Worm (Caenorhabditis elegans) whole organism, L4 larva: ENCODE measurements around the gene srt-6.

Source experiments
- F10B5.3 ChIP-seq: sonication (generic microtip); optimal IDR thresholded peaks from 2 replicates; lab custom pipeline; 2016; ENCODE audit warnings: mild to moderate bottlenecking, missing genetic modification characterization, missing compliant biosample characterization
- F37D6.2 ChIP-seq: sonication (generic microtip); optimal IDR thresholded peaks from 2 replicates; lab custom pipeline; 2016; ENCODE audit warnings: mild to moderate bottlenecking, missing genetic modification characterization, missing compliant biosample characterization
- F44E2.7 ChIP-seq: fragments of 200-800 bp; sonication (Bioruptor generic); IDR thresholded peaks from 2 replicates; pipeline ENCODE4 v2.1.2; 2022; ENCODE audit warnings: missing genetic modification characterization, missing compliant biosample characterization
- Y48G9A.11 ChIP-seq: fragments of 200-800 bp; sonication (Bioruptor generic); IDR thresholded peaks from 2 replicates; pipeline ENCODE4 v1.3.6; 2022; ENCODE audit warnings: missing genetic modification reagents, missing genetic modification characterization, missing compliant biosample characterization
- Y5F2A.4 ChIP-seq: fragments of 200-800 bp; sonication (Bioruptor generic); optimal IDR thresholded peaks from 2 replicates; lab custom pipeline; 2018; ENCODE audit warnings: mild to moderate bottlenecking, missing genetic modification characterization, missing compliant biosample characterization
- Y75B8A.6 ChIP-seq: fragments of 200-800 bp; sonication (Bioruptor generic); IDR thresholded peaks from 2 replicates; pipeline ENCODE4 v1.3.6; 2022; ENCODE audit warnings: missing genetic modification reagents, missing genetic modification characterization, missing compliant biosample characterization
- ZK337.2 ChIP-seq: fragments of 200-800 bp; sonication (Bioruptor generic); IDR thresholded peaks from 2 replicates; pipeline ENCODE4 v1.3.6; 2022; ENCODE audit warnings: missing genetic modification reagents, missing genetic modification characterization, missing compliant biosample characterization
- aha-1 ChIP-seq: fragments of 150-350 bp; peaks from one replicate; lab custom pipeline; 2014; ENCODE audit warnings: missing biosample characterization, missing genetic modification characterization
- arid-1 ChIP-seq: fragments of 200-800 bp; sonication (Bioruptor generic); conservative IDR thresholded peaks from 2 replicates; pipeline ENCODE4 v1.3.6; 2022; ENCODE audit warnings: missing genetic modification reagents, missing genetic modification characterization, missing compliant biosample characterization
- ceh-44 ChIP-seq: fragments of 200-800 bp; sonication (Bioruptor generic); IDR thresholded peaks from 2 replicates; pipeline ENCODE4 v1.3.6; 2022; ENCODE audit warnings: missing genetic modification reagents, missing genetic modification characterization, missing compliant biosample characterization
- daf-16 ChIP-seq, 3 experiments: sonication (generic microtip); optimal IDR thresholded peaks; 2 replicates each; lab custom pipeline; 2016 to 2017; ENCODE audit warnings: missing genetic modification characterization in 3 of 3, missing genetic modification reagents in 3 of 3, mild to moderate bottlenecking in 2 of 3, missing compliant biosample characterization in 2 of 3, missing biosample characterization in 1 of 3, moderate library complexity in 1 of 3
- daf-8 ChIP-seq: fragments of 200-800 bp; sonication (Bioruptor generic); IDR thresholded peaks from 2 replicates; pipeline ENCODE4 v1.3.6; 2022; ENCODE audit warnings: missing genetic modification characterization, missing compliant biosample characterization
- dmd-9 ChIP-seq: fragments of 200-800 bp; sonication (Bioruptor generic); IDR thresholded peaks from 2 replicates; pipeline ENCODE4 v1.3.6; 2022; ENCODE audit warnings: missing genetic modification reagents, missing genetic modification characterization, missing compliant biosample characterization
- duxl-1 ChIP-seq: sonication (generic microtip); optimal IDR thresholded peaks from 2 replicates; lab custom pipeline; 2016; ENCODE audit warnings: mild to moderate bottlenecking, missing genetic modification characterization, moderate library complexity, missing compliant biosample characterization; ENCODE audit not compliant: poor library complexity
- egl-43 ChIP-seq: fragments of 200-800 bp; sonication (Bioruptor generic); IDR thresholded peaks from 2 replicates; pipeline ENCODE4 v1.3.6; 2022; ENCODE audit warnings: missing genetic modification reagents, missing genetic modification characterization, missing compliant biosample characterization
- fkh-10 ChIP-seq: fragments of 150-350 bp; optimal IDR thresholded peaks from 2 replicates; lab custom pipeline; 2014; ENCODE audit warnings: missing biosample characterization, missing genetic modification reagents, missing genetic modification characterization
- fos-1 ChIP-seq: fragments of 150-350 bp; optimal IDR thresholded peaks from 2 replicates; lab custom pipeline; 2014; ENCODE audit warnings: missing biosample characterization, missing genetic modification characterization
- hif-1 ChIP-seq, 2 experiments: sonication (generic microtip); optimal IDR thresholded peaks; 2 replicates each; lab custom pipeline; 2016 to 2017; ENCODE audit warnings: missing compliant biosample characterization in 2 of 2, missing genetic modification characterization in 2 of 2, missing genetic modification reagents in 2 of 2, missing genotype in 2 of 2, mild to moderate bottlenecking in 1 of 2
- hlh-11 ChIP-seq: fragments of 200-800 bp; sonication (Bioruptor generic); optimal IDR thresholded peaks from 2 replicates; lab custom pipeline; 2018; ENCODE audit warnings: mild to moderate bottlenecking, missing genetic modification characterization, missing compliant biosample characterization
- hlh-30 ChIP-seq: sonication (generic microtip); optimal IDR thresholded peaks from 2 replicates; lab custom pipeline; 2017; ENCODE audit warnings: antibody characterized with exemption, mild to moderate bottlenecking, missing genetic modification characterization, missing compliant biosample characterization; ENCODE audit not compliant: insufficient read depth
- hmg-1.1 ChIP-seq: fragments of 200-800 bp; sonication (Bioruptor generic); IDR thresholded peaks from 2 replicates; pipeline ENCODE4 v1.3.6; 2022; ENCODE audit warnings: missing genetic modification reagents, missing genetic modification characterization, missing compliant biosample characterization
- lim-7 ChIP-seq: fragments of 200-800 bp; sonication (Bioruptor generic); IDR thresholded peaks from 2 replicates; pipeline ENCODE4 v1.3.6; 2022; ENCODE audit warnings: missing genetic modification characterization, missing compliant biosample characterization
- lin-13 ChIP-seq: fragments of 150-350 bp; optimal IDR thresholded peaks from 2 replicates; lab custom pipeline; 2014; ENCODE audit warnings: missing biosample characterization, missing genetic modification reagents, missing genetic modification characterization
- lin-15B ChIP-seq: fragments of 150-350 bp; sonication (generic microtip); optimal IDR thresholded peaks from 3 replicates; lab custom pipeline; 2014; ENCODE audit warnings: missing biosample characterization, missing genetic modification characterization
- lin-39 ChIP-seq: fragments of 150-350 bp; optimal IDR thresholded peaks from 2 replicates; lab custom pipeline; 2014; ENCODE audit warnings: missing biosample characterization, missing genetic modification reagents, missing genetic modification characterization
- lir-3 ChIP-seq: sonication (generic microtip); optimal IDR thresholded peaks from 2 replicates; lab custom pipeline; 2016; ENCODE audit warnings: mild to moderate bottlenecking, missing genetic modification characterization, missing compliant biosample characterization
- madf-5 ChIP-seq, 2 experiments: fragments of 200-800 bp; sonication (Bioruptor generic); IDR thresholded peaks; 2 replicates each; pipeline ENCODE4 v1.3.6; 2022; ENCODE audit warnings: missing compliant biosample characterization in 2 of 2, missing genetic modification characterization in 2 of 2
- madf-9 ChIP-seq: fragments of 200-800 bp; sonication (Bioruptor generic); conservative IDR thresholded peaks from 2 replicates; pipeline ENCODE4 v1.3.6; 2022; ENCODE audit warnings: missing genetic modification reagents, missing genetic modification characterization, missing compliant biosample characterization
- mdl-1 ChIP-seq, 2 experiments: fragments of 150-350 bp in 1 of 2; sonication (generic microtip) in 1 of 2; optimal IDR thresholded peaks; 2 replicates each; lab custom pipeline; 2014 to 2017; ENCODE audit warnings: missing biosample characterization in 2 of 2, missing genetic modification characterization in 2 of 2
- mes-2 ChIP-seq: sonication (generic microtip); optimal IDR thresholded peaks from 2 replicates; lab custom pipeline; 2016; ENCODE audit warnings: missing genotype, mild to moderate bottlenecking, missing genetic modification characterization, missing compliant biosample characterization; ENCODE audit not compliant: poor library complexity, severe bottlenecking
- mxl-3 ChIP-seq: fragments of 200-800 bp; sonication (Bioruptor generic); optimal IDR thresholded peaks from 2 replicates; lab custom pipeline; 2018; ENCODE audit warnings: mild to moderate bottlenecking, missing genetic modification characterization, missing compliant biosample characterization
- nhr-28 ChIP-seq: fragments of 150-350 bp; optimal IDR thresholded peaks from 2 replicates; lab custom pipeline; 2014; ENCODE audit warnings: missing biosample characterization, missing genetic modification characterization
- nhr-48 ChIP-seq: sonication (generic microtip); optimal IDR thresholded peaks from 2 replicates; lab custom pipeline; 2016; ENCODE audit warnings: mild to moderate bottlenecking, missing genetic modification characterization, missing compliant biosample characterization
- nhr-77 ChIP-seq: fragments of 150-350 bp; optimal IDR thresholded peaks from 2 replicates; lab custom pipeline; 2014; ENCODE audit warnings: missing biosample characterization, missing genetic modification characterization
- pha-4 ChIP-seq, 2 experiments: fragments of 150-350 bp in 1 of 2; fragments of 200-800 bp in 1 of 2; sonication (Bioruptor generic) in 1 of 2; IDR thresholded peaks in 1 of 2; optimal IDR thresholded peaks in 1 of 2; 2 replicates each; pipeline versions ENCODE4 v1.3.6 to Lab custom; 2014 to 2022; ENCODE audit warnings: missing genetic modification characterization in 2 of 2, missing genetic modification reagents in 2 of 2, missing biosample characterization in 1 of 2, missing compliant biosample characterization in 1 of 2
- set-16 ChIP-seq: fragments of 200-800 bp; sonication (Bioruptor generic); IDR thresholded peaks from 2 replicates; pipeline ENCODE4 v1.3.6; 2022; ENCODE audit warnings: missing genetic modification reagents, missing genetic modification characterization, missing compliant biosample characterization
- skn-1 ChIP-seq: fragments of 150-350 bp; optimal IDR thresholded peaks from 2 replicates; lab custom pipeline; 2014; ENCODE audit warnings: missing biosample characterization, missing genetic modification characterization
- spr-1 ChIP-seq: sonication (generic microtip); optimal IDR thresholded peaks from 2 replicates; lab custom pipeline; 2016; ENCODE audit warnings: mild to moderate bottlenecking, missing genetic modification characterization, missing compliant biosample characterization
- tag-97 ChIP-seq: fragments of 200-800 bp; sonication (Bioruptor generic); IDR thresholded peaks from 2 replicates; pipeline ENCODE4 v1.3.6; 2022; ENCODE audit warnings: missing genetic modification characterization, missing compliant biosample characterization
- unc-39 ChIP-seq: sonication (generic microtip); optimal IDR thresholded peaks from 2 replicates; lab custom pipeline; 2017; ENCODE audit warnings: missing biosample characterization, missing genetic modification characterization
- vab-7 ChIP-seq: fragments of 200-800 bp; sonication (Bioruptor generic); IDR thresholded peaks from 2 replicates; pipeline ENCODE4 v1.3.6; 2022; ENCODE audit warnings: missing genetic modification reagents, missing genetic modification characterization, missing compliant biosample characterization
- zag-1 ChIP-seq: fragments of 150-350 bp; optimal IDR thresholded peaks from 2 replicates; lab custom pipeline; 2014; ENCODE audit warnings: missing biosample characterization, missing genetic modification characterization
- zfp-2 ChIP-seq: sonication (generic microtip); optimal IDR thresholded peaks from 2 replicates; lab custom pipeline; 2016; ENCODE audit warnings: mild to moderate bottlenecking, missing genetic modification characterization, missing compliant biosample characterization
- zip-11 ChIP-seq: fragments of 200-800 bp; sonication (Bioruptor generic); IDR thresholded peaks from 2 replicates; pipeline ENCODE4 v1.3.6; 2022; ENCODE audit warnings: missing genetic modification characterization, missing compliant biosample characterization
- zip-2 ChIP-seq: fragments of 150-350 bp; optimal IDR thresholded peaks from 2 replicates; lab custom pipeline; 2014; ENCODE audit warnings: missing biosample characterization, missing genetic modification characterization
- ztf-7 ChIP-seq: fragments of 150-350 bp; optimal IDR thresholded peaks from 2 replicates; lab custom pipeline; 2014; ENCODE audit warnings: missing biosample characterization, missing genetic modification characterization

The srt-6 gene

DNA sequence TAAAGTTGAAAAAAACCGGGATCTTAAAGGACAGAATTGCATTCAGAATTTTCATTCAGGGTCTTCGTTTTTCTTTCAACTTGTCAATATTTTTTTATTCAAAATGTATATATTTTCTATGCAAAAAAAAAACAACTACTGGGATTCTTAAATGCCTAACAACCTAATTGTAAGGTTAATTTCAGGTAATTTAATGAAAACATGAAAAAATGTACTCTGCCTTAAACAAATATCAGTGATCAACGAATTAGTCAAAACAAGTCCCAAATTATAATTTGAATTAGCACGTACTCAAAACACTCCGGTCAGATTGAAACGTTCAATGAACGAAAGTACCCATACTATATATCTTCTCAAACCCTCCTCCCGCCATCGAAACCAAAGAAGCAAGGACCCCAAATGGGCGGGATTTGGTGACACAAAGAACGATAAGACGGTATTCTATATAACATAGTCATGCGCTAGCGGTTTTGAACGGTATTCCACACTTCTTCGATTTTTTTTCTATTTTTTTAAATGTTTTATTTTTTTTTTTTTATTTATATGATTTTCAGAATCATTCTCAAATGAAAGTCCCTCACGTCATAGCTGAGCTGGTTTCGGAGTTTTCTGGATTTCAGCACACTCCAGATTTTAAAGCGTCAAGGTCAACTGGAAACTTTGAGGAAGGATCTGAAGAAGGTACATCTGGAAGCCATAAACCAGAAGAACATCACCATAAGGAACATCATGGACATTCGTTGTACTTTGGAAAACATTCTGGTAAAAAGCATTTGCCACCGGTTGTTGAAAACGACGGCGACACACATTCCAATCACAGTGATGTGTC, 27.0 kb upstream of the srt-6 start, which contains the start of the genes ddo-2 and F25E5.8 (continued):
- TF ChIP-seq unc-39 (tag; lab: Kevin White, UChicago): no peak
- TF ChIP-seq mdl-1 (tag; optimal IDR thresholded peaks at IDR 0.05; lab: Kevin White, UChicago): peak in 1 of 2 experiments; percentile 3
- TF ChIP-seq fos-1: no peak
- TF ChIP-seq zip-2 (tag; lab: Kevin White, UChicago): no peak
- no peak for TF ChIP-seq set-16
- TF ChIP-seq F10B5.3 (tag; lab: Kevin White, UChicago): no peak
- no peak for TF ChIP-seq vab-7 (GFP tag; lab: Robert Waterston, UW)
- TF ChIP-seq daf-16 (GFP tag; optimal IDR thresholded peaks at IDR 0.05; lab: Kevin White, UChicago): no peak
- no peak for TF ChIP-seq daf-16 (tag; optimal IDR thresholded peaks at IDR 0.05; lab: Kevin White, UChicago)
- TF ChIP-seq lin-13 (GFP tag; lab: Kevin White, UChicago): no peak
- no peak for TF ChIP-seq duxl-1 (tag; lab: Kevin White, UChicago)
- TF ChIP-seq mxl-3: no peak
- no peak for TF ChIP-seq madf-5 (GFP tag; IDR thresholded peaks at IDR 0.05; lab: Robert Waterston, UW)
- TF ChIP-seq nhr-28 (tag; lab: Kevin White, UChicago): peak; percentile 55
- no peak for TF ChIP-seq egl-43 (GFP tag; lab: Robert Waterston, UW)
- peak; percentile 33 for TF ChIP-seq hlh-30 (tag; lab: Kevin White, UChicago)
- no peak for TF ChIP-seq ZK337.2 (GFP tag; lab: Robert Waterston, UW)
- no peak for TF ChIP-seq hlh-11 (tag; lab: Kevin White, UChicago)
- TF ChIP-seq Y5F2A.4 (GFP tag; lab: Kevin White, UChicago): no peak
- no peak for TF ChIP-seq daf-8
- 0 out of 2 replicates have a peak, but pooled peaks have one; percentile 28 for TF ChIP-seq hmg-1.1 (GFP tag; lab: Robert Waterston, UW)
- no peak for TF ChIP-seq arid-1
- no peak for TF ChIP-seq dmd-9 (GFP tag; lab: Robert Waterston, UW)
- no peak for TF ChIP-seq lim-7 (GFP tag; lab: Robert Waterston, UW)
- TF ChIP-seq skn-1 (tag; lab: Kevin White, UChicago): no peak
- no peak for TF ChIP-seq Y75B8A.6 (GFP tag; lab: Robert Waterston, UW)
- no peak for TF ChIP-seq Y48G9A.11 (GFP tag; lab: Robert Waterston, UW)
- TF ChIP-seq nhr-48 (tag; lab: Kevin White, UChicago): no peak
- peak; percentile 97 for TF ChIP-seq aha-1 (tag; lab: Kevin White, UChicago)

ce11 chrV:7434805-7435363, 26.3 kb upstream of the srt-6 start:
- TF ChIP-seq aha-1 (tag; lab: Kevin White, UChicago): no peak
- no peak for TF ChIP-seq fkh-10 (GFP tag; lab: Kevin White, UChicago)
- TF ChIP-seq daf-8: no peak
- peak; percentile 87 for TF ChIP-seq hlh-30 (tag; lab: Kevin White, UChicago)
- TF ChIP-seq zip-11 (GFP tag; lab: Robert Waterston, UW): no peak
- no peak for TF ChIP-seq arid-1
- no peak for TF ChIP-seq pha-4 (GFP tag; IDR thresholded peaks at IDR 0.05; lab: Robert Waterston, UW)
- peak; percentile 2 for TF ChIP-seq pha-4 (tag; optimal IDR thresholded peaks at IDR 0.05; lab: Kevin White, UChicago)
- TF ChIP-seq egl-43 (GFP tag; lab: Robert Waterston, UW): no peak
- no peak for TF ChIP-seq lin-15B (tag; lab: Kevin White, UChicago)
- no peak for TF ChIP-seq F37D6.2 (tag; lab: Kevin White, UChicago)
- TF ChIP-seq ceh-44 (GFP tag; lab: Robert Waterston, UW): no peak
- TF ChIP-seq spr-1 (tag; lab: Kevin White, UChicago): no peak
- TF ChIP-seq lir-3: no peak
- no peak for TF ChIP-seq ztf-7 (tag; lab: Kevin White, UChicago)
- no peak for TF ChIP-seq unc-39 (tag; lab: Kevin White, UChicago)
- peak; percentile 38 for TF ChIP-seq mes-2 (tag; lab: Kevin White, UChicago)
- TF ChIP-seq zag-1 (tag; lab: Kevin White, UChicago): no peak
- no peak for TF ChIP-seq zfp-2 (tag; lab: Kevin White, UChicago)
- no peak for TF ChIP-seq F44E2.7 (GFP tag; lab: Robert Waterston, UW)
- TF ChIP-seq madf-9 (GFP tag; lab: Robert Waterston, UW): no peak
- no peak for TF ChIP-seq lin-39 (tag; lab: Kevin White, UChicago)
- TF ChIP-seq mdl-1 (tag; optimal IDR thresholded peaks at IDR 0.05; lab: Kevin White, UChicago): peak in 1 of 2 experiments; percentile 89
- peak in 1 of 2 experiments; percentile 10 for TF ChIP-seq hif-1 (tag; optimal IDR thresholded peaks at IDR 0.05; lab: Kevin White, UChicago)
- TF ChIP-seq nhr-77 (tag; lab: Kevin White, UChicago): peak; percentile 52
- TF ChIP-seq tag-97 (GFP tag; lab: Robert Waterston, UW): no peak
- TF ChIP-seq daf-16 (GFP tag; optimal IDR thresholded peaks at IDR 0.05; lab: Kevin White, UChicago): no peak
- TF ChIP-seq daf-16 (tag; optimal IDR thresholded peaks at IDR 0.05; lab: Kevin White, UChicago): peak; percentile 62
